Worm (Caenorhabditis elegans) whole organism, L2 larva: Measurements from ENCODE around the gene spp-4.

Source experiments
- aly-2 ChIP-seq: fragments of 150-350 bp; optimal IDR thresholded peaks from 2 replicates; lab custom pipeline; 2014; ENCODE audit warnings: missing biosample characterization, missing genetic modification characterization
- ama-1 ChIP-seq: fragments of 150-350 bp; optimal IDR thresholded peaks from 2 replicates; lab custom pipeline; 2018; ENCODE audit warnings: inconsistent platforms
- ceh-82 ChIP-seq: fragments of 150-350 bp; optimal IDR thresholded peaks from 2 replicates; lab custom pipeline; 2014; ENCODE audit warnings: missing biosample characterization, missing genetic modification characterization
- egl-27 ChIP-seq: sonication (generic microtip); optimal IDR thresholded peaks from 3 replicates; lab custom pipeline; 2017; ENCODE audit warnings: missing biosample characterization, missing genetic modification reagents, missing genetic modification characterization
- mdl-1 ChIP-seq, 2 experiments: fragments of 150-350 bp in 1 of 2; sonication (generic microtip) in 1 of 2; optimal IDR thresholded peaks; 2 replicates each; lab custom pipeline; 2017; ENCODE audit warnings: missing biosample characterization in 2 of 2, missing genetic modification characterization in 2 of 2
- nhr-12 ChIP-seq: fragments of 150-350 bp; optimal IDR thresholded peaks from 2 replicates; lab custom pipeline; 2014; ENCODE audit warnings: missing biosample characterization, missing genetic modification characterization
- nhr-6 ChIP-seq: fragments of 150-350 bp; optimal IDR thresholded peaks from 2 replicates; lab custom pipeline; 2014; ENCODE audit warnings: missing biosample characterization, missing genetic modification characterization
- nhr-77 ChIP-seq: fragments of 150-350 bp; optimal IDR thresholded peaks from 2 replicates; lab custom pipeline; 2014; ENCODE audit warnings: missing biosample characterization, missing genetic modification characterization
- skn-1 ChIP-seq: sonication (generic microtip); optimal IDR thresholded peaks from 2 replicates; lab custom pipeline; 2017; ENCODE audit warnings: missing biosample characterization, missing genetic modification characterization
- unc-55 ChIP-seq: fragments of 150-350 bp; sonication (generic microtip); optimal IDR thresholded peaks from 3 replicates; lab custom pipeline; 2014; ENCODE audit warnings: missing biosample characterization, missing genetic modification reagents, missing genetic modification characterization
- unc-62 ChIP-seq: fragments of 150-350 bp; optimal IDR thresholded peaks from 2 replicates; lab custom pipeline; 2014; ENCODE audit warnings: missing biosample characterization, missing genetic modification reagents, missing genetic modification characterization
- zag-1 ChIP-seq: fragments of 150-350 bp; optimal IDR thresholded peaks from 2 replicates; lab custom pipeline; 2014; ENCODE audit warnings: missing biosample characterization, missing genetic modification characterization
- ztf-1 ChIP-seq: fragments of 200-800 bp; sonication (Bioruptor generic); conservative IDR thresholded peaks from 2 replicates; pipeline ENCODE4 v1.3.6; 2022; ENCODE audit warnings: missing genetic modification characterization, missing compliant biosample characterization

DNA sequence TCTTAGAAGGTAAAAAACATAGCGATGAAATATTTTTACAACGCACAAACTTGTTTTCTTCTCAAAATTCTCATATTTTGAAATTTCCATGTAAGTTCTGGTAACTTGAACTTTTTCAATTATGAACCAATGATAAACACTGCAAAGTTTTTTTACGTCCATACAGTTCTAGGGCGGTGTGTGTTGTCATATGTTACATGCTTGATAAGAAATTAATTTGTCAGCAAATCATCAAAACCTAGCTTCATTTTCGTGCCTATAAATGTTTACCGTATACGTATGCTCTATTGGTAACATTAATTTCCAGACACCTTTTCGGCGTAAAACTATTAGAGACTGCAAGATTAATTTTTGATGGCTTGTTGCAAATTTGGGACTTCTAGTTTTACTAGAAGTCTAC lies 24.7 kb upstream of the spp-4 start:
- TF ChIP-seq unc-62 (GFP tag; lab: Kevin White, UChicago), result no peak
- no peak for TF ChIP-seq ceh-82 (tag; lab: Kevin White, UChicago)
- no peak for TF ChIP-seq mdl-1 (tag; optimal IDR thresholded peaks at IDR 0.05; lab: Kevin White, UChicago)
- TF ChIP-seq skn-1 (tag; lab: Kevin White, UChicago), result peak; percentile 76
- no peak for TF ChIP-seq nhr-6 (tag; lab: Kevin White, UChicago)
- no peak for TF ChIP-seq ama-1 (lab: Kevin White, UChicago)
- TF ChIP-seq zag-1, result no peak
- TF ChIP-seq nhr-12 (tag; lab: Kevin White, UChicago), result no peak
- no peak for TF ChIP-seq unc-55 (GFP tag; lab: Kevin White, UChicago)
- no peak for TF ChIP-seq egl-27 (tag; lab: Kevin White, UChicago)
- no peak for TF ChIP-seq aly-2 (tag; lab: Kevin White, UChicago)
- TF ChIP-seq nhr-77, result no peak
- TF ChIP-seq ztf-1, result no peak
